Worm (Caenorhabditis elegans) whole organism, L1 larva: ENCODE results near the gene vang-1.
A peak's percentile ranks its signal among the peaks of the same experiment; 100 is the strongest.

Source experiments
- blmp-1 ChIP-seq: fragments of 150-350 bp; optimal IDR thresholded peaks from 2 replicates; lab custom pipeline; 2014; ENCODE audit warnings: missing biosample characterization, missing genetic modification characterization
- ceh-82 ChIP-seq, 3 experiments: fragments of 150-350 bp in 1 of 3; sonication (generic microtip) in 2 of 3; optimal IDR thresholded peaks; 2 replicates each; lab custom pipeline; 2014 to 2017; ENCODE audit warnings: missing biosample characterization in 3 of 3, missing genetic modification characterization in 3 of 3
- ceh-88 ChIP-seq: fragments of 200-800 bp; sonication (Bioruptor generic); IDR thresholded peaks from 2 replicates; pipeline ENCODE4 v1.3.6; 2022; ENCODE audit warnings: missing genetic modification characterization, missing compliant biosample characterization
- ces-1 ChIP-seq: fragments of 150-350 bp; optimal IDR thresholded peaks from 2 replicates; lab custom pipeline; 2014; ENCODE audit warnings: missing biosample characterization, missing genetic modification reagents, missing genetic modification characterization
- dsc-1 ChIP-seq: sonication (generic microtip); optimal IDR thresholded peaks from 2 replicates; lab custom pipeline; 2016; ENCODE audit warnings: mild to moderate bottlenecking, missing genetic modification characterization, missing compliant biosample characterization
- efl-1 ChIP-seq, 4 experiments: fragments of 150-350 bp; optimal IDR thresholded peaks in 3 of 4; peaks in 1 of 4; 1 replicate in 1 of 4; 2 replicates in 3 of 4; lab custom pipeline; 2014; ENCODE audit warnings: missing biosample characterization in 2 of 4, missing genetic modification characterization in 2 of 4, missing genetic modification reagents in 2 of 4
- efl-3 ChIP-seq: fragments of 200-800 bp; sonication (Bioruptor generic); optimal IDR thresholded peaks from 2 replicates; lab custom pipeline; 2018; ENCODE audit warnings: mild to moderate bottlenecking, missing genetic modification characterization, missing compliant biosample characterization
- elt-2 ChIP-seq: sonication (generic microtip); optimal IDR thresholded peaks from 2 replicates; lab custom pipeline; 2016; ENCODE audit warnings: missing genetic modification characterization, mild to moderate bottlenecking, inconsistent platforms, missing compliant biosample characterization, missing genetic modification reagents
- irx-1 ChIP-seq: sonication (generic microtip); optimal IDR thresholded peaks from 2 replicates; lab custom pipeline; 2016; ENCODE audit warnings: missing genetic modification characterization, missing compliant biosample characterization
- jun-1 ChIP-seq: fragments of 150-350 bp; optimal IDR thresholded peaks from 2 replicates; lab custom pipeline; 2014; ENCODE audit warnings: missing biosample characterization, missing genetic modification reagents, missing genetic modification characterization
- lin-14 ChIP-seq: fragments of 200-800 bp; sonication (Bioruptor generic); optimal IDR thresholded peaks from 2 replicates; lab custom pipeline; 2018; ENCODE audit warnings: mild to moderate bottlenecking, missing genetic modification characterization, moderate library complexity, missing compliant biosample characterization
- lin-35 ChIP-seq, 2 experiments: fragments of 150-350 bp; optimal IDR thresholded peaks; 2 replicates each; lab custom pipeline; 2014; ENCODE audit warnings: missing biosample characterization in 2 of 2, missing genetic modification characterization in 2 of 2, missing genetic modification reagents in 2 of 2
- nhr-19 ChIP-seq: fragments of 200-800 bp; sonication (Bioruptor generic); conservative IDR thresholded peaks from 2 replicates; pipeline ENCODE4 v1.3.6; 2022; ENCODE audit warnings: missing genetic modification characterization, missing compliant biosample characterization
- nhr-20 ChIP-seq: sonication (generic microtip); optimal IDR thresholded peaks from 2 replicates; lab custom pipeline; 2016; ENCODE audit warnings: mild to moderate bottlenecking, missing genetic modification characterization, missing compliant biosample characterization
- nhr-47 ChIP-seq: sonication (generic microtip); optimal IDR thresholded peaks from 2 replicates; lab custom pipeline; 2016; ENCODE audit warnings: mild to moderate bottlenecking, missing genetic modification characterization, moderate library complexity, missing compliant biosample characterization
- nhr-85 ChIP-seq: sonication (generic microtip); peaks from one replicate; lab custom pipeline; 2016; ENCODE audit warnings: missing genetic modification characterization, inconsistent platforms, missing compliant biosample characterization
- nhr-90 ChIP-seq: sonication (generic microtip); optimal IDR thresholded peaks from 2 replicates; lab custom pipeline; 2016; ENCODE audit warnings: mild to moderate bottlenecking, missing genetic modification characterization, missing compliant biosample characterization; ENCODE audit not compliant: poor library complexity
- pag-3 ChIP-seq: sonication (generic microtip); optimal IDR thresholded peaks from 2 replicates; lab custom pipeline; 2017; ENCODE audit warnings: missing genetic modification characterization, mild to moderate bottlenecking, missing compliant biosample characterization, antibody characterized with exemption, borderline replicate concordance; ENCODE audit not compliant: insufficient read depth
- pax-3 ChIP-seq: fragments of 200-800 bp; sonication (Bioruptor generic); optimal IDR thresholded peaks from 2 replicates; lab custom pipeline; 2018; ENCODE audit warnings: mild to moderate bottlenecking, missing genetic modification characterization, moderate library complexity, missing compliant biosample characterization
- pqm-1 ChIP-seq: sonication (generic microtip); optimal IDR thresholded peaks from 3 replicates; lab custom pipeline; 2017; ENCODE audit warnings: missing biosample characterization, missing genetic modification characterization
- snu-23 ChIP-seq: sonication (generic microtip); optimal IDR thresholded peaks from 2 replicates; lab custom pipeline; 2016; ENCODE audit warnings: missing genetic modification characterization, missing compliant biosample characterization
- sptf-1 ChIP-seq: fragments of 150-350 bp; optimal IDR thresholded peaks from 2 replicates; lab custom pipeline; 2014; ENCODE audit warnings: missing biosample characterization, missing genetic modification characterization
- zag-1 ChIP-seq: fragments of 150-350 bp; optimal IDR thresholded peaks from 2 replicates; lab custom pipeline; 2014; ENCODE audit warnings: missing biosample characterization, missing genetic modification characterization
- zip-4 ChIP-seq: fragments of 200-800 bp; sonication (Bioruptor generic); optimal IDR thresholded peaks from 2 replicates; lab custom pipeline; 2018; ENCODE audit warnings: mild to moderate bottlenecking, missing genetic modification characterization, moderate library complexity, missing compliant biosample characterization

The vang-1 gene

ce11 chrX:2927576-2927975 lies 41.9 kb downstream of the vang-1 start:
- peak; percentile 11 for TF ChIP-seq lin-14 (GFP tag; lab: Kevin White, UChicago)
- no peak for TF ChIP-seq dsc-1 (tag; lab: Kevin White, UChicago)
- TF ChIP-seq jun-1 (tag; lab: Kevin White, UChicago): no peak

- TF ChIP-seq efl-1 (optimal IDR thresholded peaks at IDR 0.05; lab: Kevin White, UChicago) (no peak), efl-1 (GFP tag; optimal IDR thresholded peaks at IDR 0.05 in 1 of 2; lab: Kevin White, UChicago) (peak in 1 of 2 experiments; percentile 75), nhr-19 (GFP tag; lab: Robert Waterston, UW) (no peak), pqm-1 (tag; lab: Kevin White, UChicago) (no peak), nhr-20 (no peak), nhr-90 (no peak), nhr-85 (tag; lab: Kevin White, UChicago) (peak; percentile 71)
These were observed 42.4 kb downstream of the vang-1 start for ce11 chrX:2928089-2928488.

- TF ChIP-seq pax-3 (tag; lab: Kevin White, UChicago) (no peak), elt-2 (tag; lab: Kevin White, UChicago) (peak; percentile 72), ceh-88 (GFP tag; lab: Robert Waterston, UW) (no peak), nhr-90 (no peak), lin-35 (GFP tag; optimal IDR thresholded peaks at IDR 0.05; lab: Kevin White, UChicago) (peak in 1 of 2 experiments; percentile 20), zip-4 (no peak)
- TF ChIP-seq, all 84 proteins: peak for 2
These were observed 46.2 kb downstream of the vang-1 start for ce11 chrX:2931852-2932251.

- no peak for TF ChIP-seq irx-1
- TF ChIP-seq efl-1 (optimal IDR thresholded peaks at IDR 0.05; lab: Kevin White, UChicago): no peak
- peak in 1 of 2 experiments; percentile 26 for TF ChIP-seq efl-1 (GFP tag; optimal IDR thresholded peaks at IDR 0.05 in 1 of 2; lab: Kevin White, UChicago)
These were observed 47.4 kb downstream of the vang-1 start, which contains the start of gene fard-1 for ce11 chrX:2933061-2933460. Gene fard-1 (plus strand): TSS chrX:2933361.

- no peak for TF ChIP-seq sptf-1
- TF ChIP-seq dsc-1 (tag; lab: Kevin White, UChicago): peak; percentile 31
- peak in 1 of 3 experiments; percentile 36 for TF ChIP-seq ceh-82 (tag; optimal IDR thresholded peaks at IDR 0.05; lab: Kevin White, UChicago)
- TF ChIP-seq zag-1 (tag; lab: Kevin White, UChicago): no peak
- peak; percentile 37 for TF ChIP-seq ces-1 (GFP tag; lab: Kevin White, UChicago)
- TF ChIP-seq nhr-47: peak; percentile 4
- no peak for TF ChIP-seq efl-3 (GFP tag; lab: Kevin White, UChicago)
- peak; percentile 7 for TF ChIP-seq pag-3 (tag; lab: Kevin White, UChicago)
- TF ChIP-seq snu-23 (GFP tag; lab: Kevin White, UChicago): peak; percentile 8
- no peak for TF ChIP-seq elt-2 (tag; lab: Kevin White, UChicago)
- peak; percentile 66 for TF ChIP-seq lin-14 (GFP tag; lab: Kevin White, UChicago)
These were observed 53.4 kb downstream of the vang-1 start for ce11 chrX:2939085-2939484.

- TF ChIP-seq blmp-1 (tag; lab: Kevin White, UChicago): peak; percentile 4
- no peak for TF ChIP-seq efl-1 (optimal IDR thresholded peaks at IDR 0.05; lab: Kevin White, UChicago)
- TF ChIP-seq efl-1 (GFP tag; optimal IDR thresholded peaks at IDR 0.05 in 1 of 2; lab: Kevin White, UChicago): peak in 1 of 2 experiments; percentile 36
- peak; percentile 37 for TF ChIP-seq lin-14 (GFP tag; lab: Kevin White, UChicago)
- no peak for TF ChIP-seq ces-1 (GFP tag; lab: Kevin White, UChicago)
These were observed 53.9 kb downstream of the vang-1 start for ce11 chrX:2939526-2939925.
